Worm (Caenorhabditis elegans): ENCODE data around the gene mtr-4.

DNA sequence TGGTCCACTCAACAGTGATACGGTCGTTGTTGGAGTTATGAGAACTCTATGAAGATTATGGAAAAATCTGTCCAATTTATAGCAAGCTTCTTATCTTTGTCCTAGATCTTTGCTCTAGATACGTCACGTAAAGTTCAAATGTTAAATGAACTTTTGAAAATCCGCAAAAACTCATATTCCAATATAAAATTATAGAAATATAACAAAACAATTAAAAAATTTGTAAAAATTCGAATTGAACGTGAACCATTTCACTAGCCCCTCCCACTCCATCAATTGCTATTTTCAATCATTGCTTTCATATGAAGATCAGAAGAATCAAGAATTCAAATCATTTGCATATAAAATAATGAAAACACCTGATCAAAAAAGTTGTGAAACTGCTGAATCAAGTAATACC, 7.1 kb downstream of the mtr-4 start, which contains the start of gene kin-21:
- no peak for TF ChIP-seq scrt-1 (GFP tag; IDR thresholded peaks at IDR 0.05)
- no peak for TF ChIP-seq ets-7 (tag; optimal IDR thresholded peaks at IDR 0.05)
- no peak for TF ChIP-seq aly-1 (tag; optimal IDR thresholded peaks at IDR 0.05)
- no peak for TF ChIP-seq ama-1 (optimal IDR thresholded peaks at IDR 0.05)
- no peak for TF ChIP-seq B0310.2 (tag; optimal IDR thresholded peaks at IDR 0.05)
- TF ChIP-seq hmg-4 (GFP tag; optimal IDR thresholded peaks at IDR 0.05) = no peak
- no peak for TF ChIP-seq flt-1 (GFP tag; IDR thresholded peaks at IDR 0.05)
- TF ChIP-seq hnd-1 (tag; optimal IDR thresholded peaks at IDR 0.05) = no peak
- TF ChIP-seq hmbx-1 (tag; optimal IDR thresholded peaks at IDR 0.05) = no peak
- no peak for TF ChIP-seq sea-1 (GFP tag; conservative IDR thresholded peaks at IDR 0.05)
- no peak for TF ChIP-seq tra-4 (tag; optimal IDR thresholded peaks at IDR 0.05)
- TF ChIP-seq tbx-11 (GFP tag; IDR thresholded peaks at IDR 0.05) = no peak
- TF ChIP-seq F13C5.2 (tag; optimal IDR thresholded peaks at IDR 0.05) = no peak
- TF ChIP-seq ceh-13 (GFP tag; optimal IDR thresholded peaks at IDR 0.05) = no peak
